Worm (Caenorhabditis elegans) whole organism, young adult: Measurements from ENCODE around the gene F44E7.7.

Experiments
- Y67H2A.10 ChIP-seq: fragments of 200-800 bp; sonication (Bioruptor generic); conservative IDR thresholded peaks from 2 replicates; pipeline ENCODE4 v1.3.6; 2022; ENCODE audit warnings: missing genetic modification reagents, missing genetic modification characterization, missing compliant biosample characterization
- Y79H2A.3 ChIP-seq: fragments of 200-800 bp; sonication (Bioruptor generic); conservative IDR thresholded peaks from 2 replicates; pipeline ENCODE4 v1.3.6; 2022; ENCODE audit warnings: missing genetic modification reagents, missing genetic modification characterization, missing compliant biosample characterization
- aptf-2 ChIP-seq: fragments of 200-800 bp; sonication (Bioruptor generic); conservative IDR thresholded peaks from 2 replicates; pipeline ENCODE4 v1.3.6; 2022; ENCODE audit warnings: missing genetic modification reagents, missing genetic modification characterization, missing compliant biosample characterization
- bed-2 ChIP-seq: fragments of 200-800 bp; sonication (Bioruptor generic); IDR thresholded peaks from 2 replicates; pipeline ENCODE4 v1.3.6; 2022; ENCODE audit warnings: missing genetic modification reagents, missing genetic modification characterization, missing compliant biosample characterization
- cebp-1 ChIP-seq, 2 experiments: fragments of 200-800 bp in 1 of 2; sonication (Bioruptor generic) in 1 of 2; sonication (generic microtip) in 1 of 2; IDR thresholded peaks in 1 of 2; optimal IDR thresholded peaks in 1 of 2; 2 replicates each; pipeline versions ENCODE4 v1.3.6 to Lab custom; 2017 to 2022; ENCODE audit warnings: missing compliant biosample characterization in 2 of 2, missing genetic modification characterization in 2 of 2, mild to moderate bottlenecking in 1 of 2, missing genetic modification reagents in 1 of 2, moderate library complexity in 1 of 2
- die-1 ChIP-seq: sonication (generic microtip); optimal IDR thresholded peaks from 2 replicates; lab custom pipeline; 2016; ENCODE audit warnings: missing genotype, mild to moderate bottlenecking, missing genetic modification characterization, missing compliant biosample characterization
- lsl-1 ChIP-seq: fragments of 200-800 bp; sonication (Bioruptor generic); optimal IDR thresholded peaks from 2 replicates; lab custom pipeline; 2018; ENCODE audit warnings: mild to moderate bottlenecking, missing genetic modification characterization, moderate library complexity, missing compliant biosample characterization
- nhr-179 ChIP-seq: sonication (generic microtip); optimal IDR thresholded peaks from 2 replicates; lab custom pipeline; 2016; ENCODE audit warnings: mild to moderate bottlenecking, missing genetic modification characterization, missing compliant biosample characterization
- pha-4 ChIP-seq: fragments of 150-350 bp; sonication (generic microtip); optimal IDR thresholded peaks from 2 replicates; lab custom pipeline; 2014; ENCODE audit warnings: missing biosample characterization, missing genetic modification reagents, missing genetic modification characterization
- sea-2 ChIP-seq: fragments of 200-800 bp; sonication (Bioruptor generic); IDR thresholded peaks from 2 replicates; pipeline ENCODE4 v1.3.6; 2022; ENCODE audit warnings: missing genetic modification characterization, missing compliant biosample characterization
- snpc-4 ChIP-seq, 5 experiments: fragments of 150-350 bp in 1 of 5; sonication (generic microtip) in 4 of 5; optimal IDR thresholded peaks; 2 replicates each; lab custom pipeline; 2014 to 2018; ENCODE audit warnings: missing genetic modification characterization in 5 of 5, missing biosample characterization in 3 of 5, antibody characterized with exemption in 2 of 5, mild to moderate bottlenecking in 2 of 5, missing compliant biosample characterization in 2 of 5, missing genotype in 2 of 5, moderate library complexity in 2 of 5, missing genetic modification reagents in 1 of 5
- ztf-26 ChIP-seq: sonication (generic microtip); optimal IDR thresholded peaks from 2 replicates; lab custom pipeline; 2017; ENCODE audit warnings: missing genetic modification characterization, missing compliant biosample characterization
- ztf-6 ChIP-seq: fragments of 200-800 bp; sonication (Bioruptor generic); IDR thresholded peaks from 2 replicates; pipeline ENCODE4 v1.3.6; 2022; ENCODE audit warnings: missing genetic modification reagents, missing genetic modification characterization, missing compliant biosample characterization

- TF ChIP-seq Y67H2A.10 (no peak), pha-4 (tag; lab: Kevin White, UChicago) (no peak), Y79H2A.3 (GFP tag; lab: Robert Waterston, UW) (no peak), ztf-6 (GFP tag; lab: Robert Waterston, UW) (no peak), ztf-26 (tag; lab: Kevin White, UChicago) (no peak), snpc-4 (GFP tag; optimal IDR thresholded peaks at IDR 0.05; lab: Kevin White, UChicago) (no peak), snpc-4 (tag; optimal IDR thresholded peaks at IDR 0.05; lab: Kevin White, UChicago) (no peak), sea-2 (GFP tag; lab: Robert Waterston, UW) (no peak), lsl-1 (GFP tag; lab: Kevin White, UChicago) (no peak), bed-2 (GFP tag; lab: Robert Waterston, UW) (no peak), die-1 (no peak), nhr-179 (tag; lab: Kevin White, UChicago) (no peak), cebp-1 (GFP tag; IDR thresholded peaks at IDR 0.05; lab: Robert Waterston, UW) (no peak), cebp-1 (tag; optimal IDR thresholded peaks at IDR 0.05; lab: Kevin White, UChicago) (no peak), aptf-2 (no peak)
Observed at ce11 chrV:5758780-5759179, 26.5 kb downstream of the F44E7.7 start, which contains the start of gene C53A3.4.
